Fruit fly (Drosophila melanogaster) whole organism, embryonic: ENCODE results near the gene RhoGAP18B.

Experiments
- Atf6 ChIP-seq: fragments of 200-800 bp; sonication (Bioruptor generic); IDR thresholded peaks from 2 replicates; pipeline ENCODE4 v1.3.6; 2022; ENCODE audit warnings: missing biosample characterization, missing genetic modification characterization
- BEAF-32 ChIP-seq: fragments of 200-800 bp; sonication (Bioruptor generic); optimal IDR thresholded peaks from 3 replicates; lab custom pipeline; 2017; ENCODE audit warnings: missing biosample characterization, missing genetic modification characterization, mild to moderate bottlenecking, moderate library complexity, missing genetic modification reagents
- CG11093 ChIP-seq: fragments of 200-800 bp; sonication (Bioruptor generic); IDR thresholded peaks from 3 replicates; pipeline ENCODE4 v1.3.6; 2022; ENCODE audit warnings: missing biosample characterization, missing genetic modification characterization
- CG11560 ChIP-seq: fragments of 200-800 bp; sonication (Bioruptor generic); IDR thresholded peaks from 3 replicates; pipeline ENCODE4 v1.3.6; 2022; ENCODE audit warnings: missing biosample characterization, missing genetic modification characterization
- CG11723 ChIP-seq: fragments of 200-800 bp; sonication (Bioruptor generic); optimal IDR thresholded peaks from 2 replicates; lab custom pipeline; 2017; ENCODE audit warnings: missing biosample characterization, mild to moderate bottlenecking, missing genetic modification characterization
- CG13624 ChIP-seq: fragments of 200-800 bp; sonication (Bioruptor generic); optimal IDR thresholded peaks from 2 replicates; lab custom pipeline; 2016; ENCODE audit warnings: missing biosample characterization, missing genetic modification characterization
- CG13894 ChIP-seq: fragments of 200-800 bp; sonication (Bioruptor generic); optimal IDR thresholded peaks from 3 replicates; lab custom pipeline; 2018; ENCODE audit warnings: missing biosample characterization, mild to moderate bottlenecking, missing genetic modification characterization, moderate library complexity
- CG15269 ChIP-seq: fragments of 200-800 bp; sonication (Bioruptor generic); optimal IDR thresholded peaks from 2 replicates; lab custom pipeline; 2018; ENCODE audit warnings: missing biosample characterization, mild to moderate bottlenecking, missing genetic modification characterization, moderate library complexity
- CG15514 ChIP-seq: fragments of 200-800 bp; sonication (Bioruptor generic); optimal IDR thresholded peaks from 3 replicates; lab custom pipeline; 2017; ENCODE audit warnings: missing biosample characterization, missing genetic modification characterization, mild to moderate bottlenecking, moderate library complexity, missing genetic modification reagents
- CG1603 ChIP-seq: fragments of 200-800 bp; sonication (Bioruptor generic); optimal IDR thresholded peaks from 2 replicates; lab custom pipeline; 2019; ENCODE audit warnings: missing biosample characterization, mild to moderate bottlenecking, missing genetic modification characterization, moderate library complexity
- CG17361 ChIP-seq: fragments of 200-800 bp; sonication (Bioruptor generic); IDR thresholded peaks from 3 replicates; pipeline ENCODE4 v1.3.6; 2022; ENCODE audit warnings: missing biosample characterization, missing genetic modification characterization
- CG1792 ChIP-seq: fragments of 200-800 bp; sonication (Bioruptor generic); optimal IDR thresholded peaks from 2 replicates; lab custom pipeline; 2016; ENCODE audit warnings: missing biosample characterization, missing genetic modification characterization
- CG18011 ChIP-seq: fragments of 200-800 bp; sonication (Bioruptor generic); optimal IDR thresholded peaks from 2 replicates; lab custom pipeline; 2017; ENCODE audit warnings: missing biosample characterization, missing genetic modification characterization, mild to moderate bottlenecking, moderate library complexity, missing genotype
- CG2712 ChIP-seq: fragments of 200-800 bp; optimal IDR thresholded peaks from 3 replicates; lab custom pipeline; 2019; ENCODE audit warnings: missing biosample characterization, mild to moderate bottlenecking, missing genetic modification characterization, moderate library complexity
- CG33557 ChIP-seq: fragments of 200-800 bp; sonication (Bioruptor generic); optimal IDR thresholded peaks from 2 replicates; lab custom pipeline; 2019; ENCODE audit warnings: missing biosample characterization, mild to moderate bottlenecking, missing genetic modification characterization, moderate library complexity
- CG4854 ChIP-seq: fragments of 200-800 bp; sonication (Bioruptor generic); optimal IDR thresholded peaks from 2 replicates; lab custom pipeline; 2016; ENCODE audit warnings: missing biosample characterization, missing genetic modification characterization, inconsistent platforms
- CG6272 ChIP-seq: fragments of 200-800 bp; sonication (Bioruptor generic); IDR thresholded peaks from 2 replicates; pipeline ENCODE4 v1.3.6; 2022; ENCODE audit warnings: missing biosample characterization, missing genetic modification characterization
- CG7372 ChIP-seq: fragments of 200-800 bp; sonication (Bioruptor generic); IDR thresholded peaks from 2 replicates; pipeline ENCODE4 v1.3.6; 2022; ENCODE audit warnings: missing biosample characterization, missing genetic modification characterization
- CG8924 ChIP-seq: fragments of 200-800 bp; optimal IDR thresholded peaks from 3 replicates; lab custom pipeline; 2019; ENCODE audit warnings: missing biosample characterization, mild to moderate bottlenecking, missing genetic modification characterization, moderate library complexity
- CrebB ChIP-seq: fragments of 200-800 bp; sonication (Bioruptor generic); optimal IDR thresholded peaks from 3 replicates; lab custom pipeline; 2018; ENCODE audit warnings: missing biosample characterization, mild to moderate bottlenecking, missing genetic modification characterization
- D19A ChIP-seq: fragments of 200-800 bp; optimal IDR thresholded peaks from 3 replicates; lab custom pipeline; 2019; ENCODE audit warnings: missing biosample characterization, mild to moderate bottlenecking, missing genetic modification characterization, moderate library complexity
- D19B ChIP-seq: fragments of 200-800 bp; sonication (Bioruptor generic); optimal IDR thresholded peaks from 2 replicates; lab custom pipeline; 2017; ENCODE audit warnings: missing biosample characterization, mild to moderate bottlenecking, missing genetic modification characterization
- Doc2 ChIP-seq: fragments of 200-800 bp; sonication (Bioruptor generic); IDR thresholded peaks from 2 replicates; pipeline ENCODE4 v1.3.6; 2022; ENCODE audit warnings: missing biosample characterization, missing genetic modification characterization
- HmgZ ChIP-seq: fragments of 200-800 bp; sonication (Bioruptor generic); optimal IDR thresholded peaks from 2 replicates; lab custom pipeline; 2018; ENCODE audit warnings: missing biosample characterization, mild to moderate bottlenecking, missing genetic modification characterization
- Hmx ChIP-seq: fragments of 200-800 bp; sonication (Bioruptor generic); optimal IDR thresholded peaks from 2 replicates; lab custom pipeline; 2016; ENCODE audit warnings: missing biosample characterization, missing genetic modification characterization
- Hr51 ChIP-seq, 2 experiments: fragments of 200-800 bp; sonication (Bioruptor generic); optimal IDR thresholded peaks; 2 replicates in 1 of 2; 3 replicates in 1 of 2; lab custom pipeline; 2016 to 2018; ENCODE audit warnings: missing biosample characterization in 2 of 2, missing genetic modification characterization in 2 of 2, mild to moderate bottlenecking in 1 of 2, moderate library complexity in 1 of 2
- Hsf ChIP-seq: fragments of 200-800 bp; sonication (Bioruptor generic); optimal IDR thresholded peaks from 3 replicates; lab custom pipeline; 2016; ENCODE audit warnings: missing biosample characterization, missing genetic modification characterization
- Med ChIP-seq: fragments of 200-800 bp; sonication (Bioruptor generic); peaks from one replicate; lab custom pipeline; 2016; ENCODE audit warnings: missing biosample characterization, missing genetic modification characterization, mild to moderate bottlenecking, inconsistent platforms, moderate library complexity
- Mes4 ChIP-seq: fragments of 200-800 bp; sonication (Bioruptor generic); optimal IDR thresholded peaks from 2 replicates; lab custom pipeline; 2016; ENCODE audit warnings: missing biosample characterization, missing genetic modification characterization
- Neu2 ChIP-seq: fragments of 200-800 bp; sonication (Bioruptor generic); optimal IDR thresholded peaks from 3 replicates; lab custom pipeline; 2016; ENCODE audit warnings: missing biosample characterization, missing genetic modification characterization, borderline replicate concordance
- Scr ChIP-seq: fragments of 200-800 bp; sonication (Bioruptor generic); IDR thresholded peaks from 2 replicates; pipeline ENCODE4 v1.3.6; 2022; ENCODE audit warnings: missing biosample characterization, missing genetic modification characterization; ENCODE audit not compliant: partially characterized antibody
- Sry-β ChIP-seq: fragments of 200-800 bp; sonication (Bioruptor generic); optimal IDR thresholded peaks from 2 replicates; lab custom pipeline; 2018; ENCODE audit warnings: missing biosample characterization, mild to moderate bottlenecking, missing genetic modification characterization, moderate library complexity
- Stat92E ChIP-seq, 3 experiments: fragments of >200 bp in 2 of 3; fragments of 200-800 bp in 1 of 3; sonication (Bioruptor generic) in 1 of 3; optimal IDR thresholded peaks; 2 replicates each; lab custom pipeline; 2017 to 2019; ENCODE audit warnings: missing biosample characterization in 3 of 3, missing genetic modification characterization in 3 of 3, mild to moderate bottlenecking in 1 of 3, moderate library complexity in 1 of 3
- al ChIP-seq: fragments of 200-800 bp; sonication (Bioruptor generic); IDR thresholded peaks from 2 replicates; pipeline ENCODE4 v1.3.6; 2022; ENCODE audit warnings: missing biosample characterization, missing genetic modification characterization
- cato ChIP-seq: fragments of 200-800 bp; sonication (Bioruptor generic); optimal IDR thresholded peaks from 2 replicates; lab custom pipeline; 2016; ENCODE audit warnings: missing biosample characterization, missing genetic modification characterization, borderline replicate concordance
- chinmo ChIP-seq: fragments of 200-800 bp; sonication (Bioruptor generic); IDR thresholded peaks from 4 replicates; pipeline ENCODE4 v1.3.6; 2022; ENCODE audit warnings: missing biosample characterization, missing genetic modification characterization; ENCODE audit not compliant: partially characterized antibody
- dmrt11E ChIP-seq: fragments of 200-800 bp; sonication (Bioruptor generic); optimal IDR thresholded peaks from 3 replicates; lab custom pipeline; 2018; ENCODE audit warnings: missing biosample characterization, mild to moderate bottlenecking, missing genetic modification characterization, moderate library complexity
- emc ChIP-seq: fragments of 200-800 bp; sonication (Bioruptor generic); optimal IDR thresholded peaks from 2 replicates; lab custom pipeline; 2016; ENCODE audit warnings: missing biosample characterization, missing genetic modification characterization
- eve ChIP-seq, 2 experiments: fragments of >200 bp; optimal IDR thresholded peaks; 2 replicates each; lab custom pipeline; 2017; ENCODE audit warnings: missing biosample characterization in 2 of 2, missing genetic modification characterization in 2 of 2
- gro ChIP-seq: fragments of 200-800 bp; sonication (Bioruptor generic); optimal IDR thresholded peaks from 2 replicates; lab custom pipeline; 2016; ENCODE audit warnings: missing biosample characterization, missing genetic modification characterization
- nom ChIP-seq: fragments of 200-800 bp; sonication (Bioruptor generic); optimal IDR thresholded peaks from 2 replicates; lab custom pipeline; 2017; ENCODE audit warnings: missing biosample characterization, missing genetic modification characterization, mild to moderate bottlenecking, moderate library complexity, missing genetic modification reagents
- p53 ChIP-seq: fragments of 200-800 bp; sonication (Bioruptor generic); optimal IDR thresholded peaks from 2 replicates; lab custom pipeline; 2016; ENCODE audit warnings: missing biosample characterization, missing genetic modification characterization
- repo ChIP-seq: fragments of 200-800 bp; sonication (Bioruptor generic); optimal IDR thresholded peaks from 2 replicates; lab custom pipeline; 2016; ENCODE audit warnings: missing biosample characterization, missing genetic modification characterization
- sc ChIP-seq, 3 experiments: fragments of >200 bp in 2 of 3; fragments of 200-800 bp in 1 of 3; sonication (Bioruptor generic) in 1 of 3; optimal IDR thresholded peaks; 2 replicates in 2 of 3; 3 replicates in 1 of 3; lab custom pipeline; 2017; ENCODE audit warnings: mild to moderate bottlenecking in 1 of 3, missing biosample characterization in 1 of 3, missing genetic modification characterization in 1 of 3, missing genetic modification reagents in 1 of 3
- scrt ChIP-seq: fragments of 200-800 bp; sonication (Bioruptor generic); optimal IDR thresholded peaks from 2 replicates; lab custom pipeline; 2018; ENCODE audit warnings: missing biosample characterization, mild to moderate bottlenecking, missing genetic modification characterization, moderate library complexity
- sim ChIP-seq: fragments of 200-800 bp; sonication (Bioruptor generic); IDR thresholded peaks from 2 replicates; pipeline ENCODE4 v1.3.6; 2022; ENCODE audit warnings: missing biosample characterization, missing genetic modification characterization
- stwl ChIP-seq: fragments of 200-800 bp; sonication (Bioruptor generic); optimal IDR thresholded peaks from 3 replicates; lab custom pipeline; 2018; ENCODE audit warnings: missing biosample characterization, mild to moderate bottlenecking, missing genetic modification characterization, moderate library complexity
- toy ChIP-seq: fragments of 200-800 bp; sonication (Bioruptor generic); IDR thresholded peaks from 2 replicates; pipeline ENCODE4 v1.3.6; 2022; ENCODE audit warnings: missing biosample characterization, missing genetic modification characterization
- trh ChIP-seq: fragments of 200-800 bp; sonication (Bioruptor generic); optimal IDR thresholded peaks from 2 replicates; lab custom pipeline; 2016; ENCODE audit warnings: missing biosample characterization, missing genetic modification characterization
- z ChIP-seq: fragments of 200-800 bp; sonication (Bioruptor generic); IDR thresholded peaks from 3 replicates; pipeline ENCODE4 v1.3.6; 2022; ENCODE audit warnings: missing biosample characterization, missing genetic modification characterization

RhoGAP18B gene

DNA sequence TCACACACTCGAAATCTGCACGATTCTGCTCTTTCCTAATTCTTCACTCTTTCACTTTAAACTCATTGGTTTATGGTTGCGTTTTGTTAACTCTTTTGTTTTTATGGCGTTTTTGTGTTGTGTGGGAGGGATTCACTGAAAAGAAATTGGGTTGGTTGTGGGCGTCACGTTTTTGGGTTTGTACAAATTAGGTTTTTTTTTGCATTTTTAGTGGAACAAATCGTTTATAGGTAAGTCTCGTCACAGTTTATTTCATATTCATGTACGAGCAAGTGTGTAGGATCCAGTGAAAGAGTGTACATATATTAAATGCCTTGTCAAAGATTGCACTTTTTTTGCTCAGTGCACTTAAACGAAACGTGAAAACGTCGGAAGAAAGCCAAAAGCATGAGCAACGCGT is 2.2 kb downstream of the RhoGAP18B start (continued):
- peak in 1 of 2 experiments; percentile 55 for TF ChIP-seq Hr51 (GFP tag; optimal IDR thresholded peaks at IDR 0.05; lab: Kevin White, UChicago)
- no peak for TF ChIP-seq Doc2 (GFP tag; lab: Robert Waterston, UW)
- TF ChIP-seq CG1603, result no peak
- TF ChIP-seq CG11723, result no peak
- TF ChIP-seq sim (GFP tag; lab: Robert Waterston, UW), result no peak
- no peak for TF ChIP-seq Scr (GFP tag; lab: Robert Waterston, UW)
- no peak for TF ChIP-seq p53
- no peak for TF ChIP-seq trh (GFP tag; lab: Kevin White, UChicago)
- TF ChIP-seq D19B (GFP tag; lab: Kevin White, UChicago), result peak; percentile 9
- TF ChIP-seq CG6272 (GFP tag; lab: Robert Waterston, UW), result no peak
- no peak for TF ChIP-seq scrt (GFP tag; lab: Kevin White, UChicago)
- TF ChIP-seq Med (GFP tag; lab: Kevin White, UChicago), result peak; percentile 8
- no peak for TF ChIP-seq CG18011 (GFP tag; lab: Kevin White, UChicago)
- no peak for TF ChIP-seq z (GFP tag; lab: Robert Waterston, UW)
- TF ChIP-seq CG7372 (GFP tag; lab: Robert Waterston, UW), result no peak
- TF ChIP-seq Neu2 (GFP tag; lab: Kevin White, UChicago), result no peak
- TF ChIP-seq CG33557, result no peak
- no peak for TF ChIP-seq repo
- no peak for TF ChIP-seq Mes4 (GFP tag; lab: Kevin White, UChicago)
- TF ChIP-seq gro (GFP tag; lab: Kevin White, UChicago), result no peak
- no peak for TF ChIP-seq CG8924 (tag; lab: Kevin White, UChicago)
- no peak for TF ChIP-seq HmgZ (tag; lab: Kevin White, UChicago)
- TF ChIP-seq CG11093 (GFP tag; lab: Robert Waterston, UW), result 0 out of 3 replicates have a peak, but pooled peaks have one; percentile 19
- TF ChIP-seq CG13624 (GFP tag; lab: Kevin White, UChicago), result no peak
- TF ChIP-seq CG11560 (tag; lab: Robert Waterston, UW), result no peak
- no peak for TF ChIP-seq Sry-β (GFP tag; lab: Kevin White, UChicago)
- TF ChIP-seq stwl (tag; lab: Kevin White, UChicago), result no peak
- no peak for TF ChIP-seq Hmx (GFP tag; lab: Kevin White, UChicago)
- TF ChIP-seq emc (GFP tag; lab: Kevin White, UChicago), result no peak
- no peak for TF ChIP-seq cato (GFP tag; lab: Kevin White, UChicago)
- no peak for TF ChIP-seq nom (GFP tag; lab: Kevin White, UChicago)
- TF ChIP-seq chinmo, result no peak
- no peak for TF ChIP-seq al (GFP tag; lab: Robert Waterston, UW)
- TF ChIP-seq CG15269 (tag; lab: Kevin White, UChicago), result peak; percentile 45
- TF ChIP-seq CG1792 (GFP tag; lab: Kevin White, UChicago), result no peak
- TF ChIP-seq Atf6, result no peak
- no peak for TF ChIP-seq D19A
- TF ChIP-seq CG15514 (GFP tag; lab: Kevin White, UChicago), result no peak
- no peak for TF ChIP-seq Stat92E (GFP tag; optimal IDR thresholded peaks at IDR 0.05; lab: Kevin White, UChicago)
- no peak for TF ChIP-seq CG17361 (GFP tag; lab: Robert Waterston, UW)
- TF ChIP-seq BEAF-32, result no peak
- TF ChIP-seq eve (GFP tag; optimal IDR thresholded peaks at IDR 0.05; lab: Kevin White, UChicago), result peak in 1 of 2 experiments; percentile 89
- no peak for TF ChIP-seq dmrt11E (tag; lab: Kevin White, UChicago)
- no peak for TF ChIP-seq CG13894 (tag; lab: Kevin White, UChicago)
- TF ChIP-seq Hsf (GFP tag; lab: Kevin White, UChicago), result no peak
- TF ChIP-seq CG2712 (tag; lab: Kevin White, UChicago), result no peak
- TF ChIP-seq toy (GFP tag; lab: Robert Waterston, UW), result no peak
- no peak for TF ChIP-seq sc (optimal IDR thresholded peaks at IDR 0.05; lab: Kevin White, UChicago)
- no peak for TF ChIP-seq sc (GFP tag; optimal IDR thresholded peaks at IDR 0.05; lab: Kevin White, UChicago)
- no peak for TF ChIP-seq CG4854
- no peak for TF ChIP-seq CrebB (tag; lab: Kevin White, UChicago)
